Fruit fly (Drosophila melanogaster) whole organism, larva: ENCODE results near the gene Nazo.

ENCODE experiments used
- noc ChIP-seq: fragments of 200-800 bp; sonication (Bioruptor generic); optimal IDR thresholded peaks from 3 replicates; lab custom pipeline; 2019; ENCODE audit warnings: missing biosample characterization, mild to moderate bottlenecking, missing genetic modification characterization, moderate library complexity

Nazo gene

DNA sequence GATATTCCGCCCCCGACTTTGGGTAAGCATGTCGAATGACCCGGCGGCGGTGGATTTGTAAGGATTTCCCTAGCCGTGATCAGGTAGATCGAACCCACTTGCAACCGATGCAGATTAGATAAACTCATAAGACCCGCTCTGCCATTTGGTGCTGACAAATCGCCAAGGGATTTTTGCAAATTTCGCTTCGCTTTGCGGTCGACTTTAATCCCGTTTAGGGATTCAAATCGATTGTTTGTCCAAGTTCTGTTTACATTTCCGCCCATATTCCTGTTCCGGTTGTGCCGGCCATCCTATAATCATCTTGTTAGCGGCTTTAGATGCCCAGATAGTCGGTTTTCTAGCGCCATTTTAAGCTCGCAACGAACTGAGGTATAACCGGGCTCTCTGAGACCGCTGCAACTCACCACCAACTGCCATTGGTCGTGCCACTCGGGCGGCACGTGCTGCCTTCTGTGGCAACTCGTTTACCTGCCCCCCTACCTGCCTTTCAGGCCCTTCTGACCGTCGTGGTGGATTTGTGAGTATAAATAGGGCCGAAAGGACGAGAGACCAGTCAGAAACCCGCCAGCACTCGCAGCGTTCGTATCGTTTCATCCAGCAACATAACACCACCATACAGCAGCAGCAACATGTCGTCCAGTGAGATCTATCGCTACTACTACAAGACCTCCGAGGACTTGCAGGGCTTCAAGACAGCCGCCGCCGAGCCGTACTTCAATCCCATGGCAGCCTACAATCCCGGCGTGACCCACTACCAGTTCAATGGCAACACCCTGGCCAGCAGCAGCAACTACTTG is 10.0 kb upstream of the Nazo start, which contains the start of gene ato:
ato (plus strand) TSS at position 559 of the 800 bp plus-strand sequence.
- TF ChIP-seq noc, result no peak

DNA sequence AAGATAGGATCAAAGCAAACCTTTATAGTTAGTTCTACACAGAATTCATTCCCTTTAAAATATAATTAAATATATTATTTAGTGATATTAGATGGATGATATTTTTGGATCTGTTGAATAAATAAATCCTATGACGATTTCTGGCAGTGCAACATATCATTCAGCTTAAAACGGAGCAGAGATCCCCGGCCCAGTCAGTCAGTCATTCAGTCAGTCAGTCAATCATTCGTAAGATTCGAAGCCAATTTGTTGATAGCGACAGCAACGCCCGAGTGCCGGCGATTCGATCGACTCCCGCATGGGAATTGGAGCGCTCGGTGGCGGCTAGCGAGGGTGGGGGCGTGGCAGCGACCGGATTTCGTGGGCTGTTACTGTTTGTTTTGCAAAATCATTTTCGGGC is 7.7 kb upstream of the Nazo start:
- TF ChIP-seq noc, result no peak

DNA sequence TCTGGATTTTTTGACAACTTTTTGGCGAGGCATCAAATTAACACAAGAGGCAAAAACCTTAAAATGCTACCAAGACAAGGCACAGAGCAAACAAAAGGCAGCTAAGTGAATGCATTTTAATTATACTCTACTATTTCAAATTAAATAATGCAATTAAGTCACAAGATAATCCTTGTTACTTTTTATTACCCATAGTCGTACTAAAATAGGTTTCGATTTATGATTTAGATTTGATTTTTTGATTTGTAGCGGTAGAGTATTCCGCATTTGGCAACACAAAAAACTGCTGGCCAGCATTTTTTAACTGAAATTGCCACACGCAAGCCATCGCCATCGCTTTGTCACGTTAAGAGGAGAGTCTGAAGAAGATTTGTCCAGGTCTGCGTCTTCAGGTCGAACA is 4.9 kb upstream of the Nazo start:
- no peak for TF ChIP-seq noc

DNA sequence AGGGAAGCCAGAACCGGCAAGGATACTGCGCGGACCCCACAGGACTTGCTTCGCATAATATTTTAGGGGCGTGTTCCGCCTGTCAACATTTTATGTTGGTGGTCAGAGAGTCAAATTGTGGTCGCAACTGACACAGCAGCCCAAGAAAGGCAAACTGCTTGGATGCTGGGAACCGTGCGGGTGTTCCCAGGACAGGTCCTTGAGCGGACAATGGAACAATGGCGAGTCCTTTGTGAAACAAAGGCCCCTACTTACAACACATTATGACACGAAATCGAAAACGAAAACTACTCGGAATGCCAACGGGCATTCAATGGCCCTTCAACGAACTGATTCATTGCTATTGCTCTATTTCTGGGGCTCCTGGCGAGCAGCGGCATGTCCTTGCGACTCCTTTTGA is 3.4 kb upstream of the Nazo start:
- TF ChIP-seq noc, result no peak

DNA sequence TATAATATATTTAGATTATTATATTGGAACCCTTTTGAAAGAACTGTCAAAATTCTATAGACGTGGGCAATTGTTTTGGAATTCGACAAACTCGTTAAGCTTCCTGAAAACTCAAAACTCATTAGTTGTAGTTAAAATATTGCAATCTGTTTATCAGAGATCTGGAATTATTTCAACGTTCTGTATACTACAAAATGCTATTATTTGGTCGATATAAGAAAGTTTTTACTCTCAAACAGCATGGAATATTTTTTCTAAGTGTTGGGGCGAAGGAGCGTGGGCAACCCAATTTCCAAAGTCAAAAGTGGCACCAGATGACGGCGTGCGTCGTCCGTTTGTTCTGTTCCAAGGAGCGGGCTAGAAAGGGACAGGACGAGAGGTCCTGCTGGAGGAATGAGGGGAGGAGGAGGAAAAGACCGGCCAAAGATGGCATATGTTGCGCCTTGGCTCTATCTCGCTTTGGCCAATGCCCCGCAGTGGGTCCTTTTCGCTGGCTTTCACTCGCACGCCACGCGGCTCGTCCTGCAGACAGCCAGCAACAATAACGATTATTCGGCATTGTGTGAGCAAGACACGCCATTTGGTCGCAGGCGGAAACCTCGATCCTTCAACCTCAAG is 1.8 kb upstream of the Nazo start:
- no peak for TF ChIP-seq noc

DNA sequence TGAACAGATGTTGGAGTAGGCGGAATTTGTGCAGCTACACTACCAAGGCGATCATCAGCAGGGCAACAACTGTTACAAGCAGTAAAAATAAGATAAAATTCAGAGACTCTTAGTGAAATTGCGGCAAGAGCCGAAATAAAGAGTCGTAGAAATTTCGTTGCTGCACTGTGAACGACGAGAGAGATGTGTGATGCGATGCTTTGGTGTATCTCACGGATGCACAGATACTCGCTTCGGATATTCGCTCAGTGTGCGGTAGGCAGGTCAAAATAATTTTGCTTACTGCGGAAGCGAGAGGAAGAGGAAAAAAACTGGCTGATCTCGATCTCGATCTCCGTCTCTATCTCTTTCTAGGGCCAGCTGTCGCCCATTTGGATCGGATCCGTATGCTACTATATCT is 1.1 kb downstream of the Nazo start:
- no peak for TF ChIP-seq noc

DNA sequence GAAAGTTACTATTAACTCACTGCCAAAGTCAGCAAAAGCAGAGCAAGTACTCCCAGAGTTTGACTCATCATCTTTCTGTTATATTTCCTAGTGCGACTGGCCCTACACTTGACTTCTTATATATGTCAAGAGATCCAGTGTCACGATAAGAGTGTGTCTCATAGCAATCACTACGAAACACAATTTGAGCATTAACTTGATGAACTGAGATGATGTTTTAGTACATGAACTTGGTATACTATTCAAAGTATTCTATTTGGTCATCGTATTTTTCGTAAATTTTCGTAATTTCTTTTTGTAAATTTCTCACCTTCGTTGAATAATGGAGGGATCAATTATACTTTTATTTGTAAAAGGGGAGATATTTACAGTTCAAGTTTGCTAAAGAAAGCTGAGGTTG is 2.8 kb downstream of the Nazo start, which contains the start of gene CG11672:
CG11672 (minus strand) TSS at position 101 of the 400 bp plus-strand sequence.
- TF ChIP-seq noc, result no peak

DNA sequence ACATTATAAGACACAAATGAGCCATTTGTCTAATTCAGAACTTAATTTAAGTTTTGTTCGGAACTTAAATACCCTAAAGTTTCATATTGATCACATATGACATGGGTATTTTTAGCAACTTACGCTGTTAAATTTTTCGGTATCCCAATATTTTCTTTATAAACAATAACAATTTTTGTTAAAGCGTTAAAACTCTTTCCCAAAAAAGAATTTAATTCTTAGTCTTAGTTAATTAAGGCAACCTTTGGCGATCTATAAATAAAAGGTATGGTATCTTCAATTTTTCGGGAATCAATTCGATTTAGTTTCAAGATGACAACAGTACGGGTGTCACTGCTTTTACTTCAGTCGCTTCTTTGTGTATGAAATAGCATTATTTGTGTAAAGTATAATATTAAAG is 3.3 kb downstream of the Nazo start, which contains the start of gene CG31464:
CG31464 (plus strand) TSS at position 301 of the 400 bp plus-strand sequence.
- no peak for TF ChIP-seq noc

DNA sequence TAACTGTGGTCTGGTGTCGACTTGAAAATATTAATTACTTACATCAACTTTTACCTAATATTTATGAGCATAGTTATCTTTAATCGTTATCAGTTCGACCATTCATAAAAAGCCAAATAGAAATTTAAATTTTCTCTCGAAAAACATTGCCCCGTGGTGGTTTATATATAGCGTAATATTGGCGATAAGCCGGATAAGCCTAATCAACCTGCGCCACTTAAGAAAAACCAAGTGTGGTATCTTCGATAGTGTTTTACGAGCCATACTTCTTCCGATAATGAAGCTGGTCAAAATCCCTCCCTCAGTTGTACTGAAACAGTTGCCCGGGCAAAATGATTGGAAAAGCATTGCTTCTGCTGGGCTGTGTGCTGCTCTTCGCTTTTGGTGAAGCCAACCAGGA is 4.4 kb downstream of the Nazo start, which contains the start of gene CG31463:
CG31463 (plus strand) TSS at position 302 of the 400 bp plus-strand sequence.
- no peak for TF ChIP-seq noc

DNA sequence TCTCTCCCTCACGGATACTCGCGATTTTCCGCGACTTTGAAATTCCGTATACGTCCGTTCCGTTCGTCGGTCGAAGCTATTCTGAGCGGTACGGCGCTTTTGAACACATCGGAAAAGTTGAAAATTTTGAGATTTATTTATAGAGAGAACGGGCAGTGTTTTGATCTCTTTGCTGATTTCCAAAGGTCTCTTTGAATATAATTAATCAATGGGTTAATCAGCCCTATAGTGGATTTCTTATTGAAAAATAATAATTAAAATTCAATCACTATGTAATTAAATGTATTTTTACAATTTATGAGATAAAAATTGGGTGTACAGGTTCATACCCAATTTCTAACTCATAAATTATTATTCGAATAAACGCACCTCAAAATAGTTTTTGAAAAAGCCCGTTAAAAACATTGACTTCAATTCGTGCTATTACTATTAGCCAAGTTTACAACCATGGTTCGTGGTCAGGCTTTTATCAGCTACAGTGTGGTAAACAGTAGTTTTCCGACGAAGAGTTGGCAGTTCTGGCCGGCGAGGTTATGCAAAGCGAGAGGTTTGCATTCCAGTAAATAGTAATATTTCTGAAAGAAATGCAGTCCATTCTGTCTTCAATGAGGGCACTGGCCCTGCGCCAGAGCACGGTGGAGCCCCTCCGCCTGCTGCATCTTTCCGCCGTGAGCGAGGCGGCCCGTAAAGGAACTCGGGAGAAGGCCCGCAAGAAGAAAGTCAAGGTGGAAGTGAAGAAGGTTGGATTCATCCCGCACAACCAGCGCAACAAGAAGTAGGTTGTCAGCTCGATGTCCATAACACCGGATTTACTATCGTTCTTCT is 13.5 kb downstream of the Nazo start, which contains the start of the genes CG9626 and mRpL1:
CG9626 (minus strand) TSS at position 51 of the 825 bp plus-strand sequence.
mRpL1 (plus strand) TSS at position 513 of the 825 bp plus-strand sequence.
- TF ChIP-seq noc, result no peak

DNA sequence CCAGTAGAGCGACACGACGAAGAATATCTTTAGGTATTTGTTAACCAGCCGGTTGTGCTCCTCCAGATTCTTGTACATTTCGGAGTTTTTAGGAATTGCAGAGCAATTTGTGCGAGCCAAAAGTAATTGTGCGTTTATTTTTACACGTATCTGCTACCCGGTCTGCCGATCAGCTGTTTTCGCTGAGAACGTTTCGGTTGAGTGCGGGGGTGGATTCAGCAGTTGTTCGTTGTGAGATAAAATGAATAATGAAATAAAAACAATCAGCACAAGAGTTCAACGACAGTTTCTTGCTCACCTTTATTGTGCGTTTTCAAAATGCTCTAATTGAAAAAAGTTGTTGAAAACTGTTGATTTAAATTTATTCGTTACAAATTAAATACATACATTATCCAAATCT is 16.2 kb downstream of the Nazo start, which contains the start of gene nac:
nac (minus strand) TSS at position 176 of the 400 bp plus-strand sequence.
- no peak for TF ChIP-seq noc

DNA sequence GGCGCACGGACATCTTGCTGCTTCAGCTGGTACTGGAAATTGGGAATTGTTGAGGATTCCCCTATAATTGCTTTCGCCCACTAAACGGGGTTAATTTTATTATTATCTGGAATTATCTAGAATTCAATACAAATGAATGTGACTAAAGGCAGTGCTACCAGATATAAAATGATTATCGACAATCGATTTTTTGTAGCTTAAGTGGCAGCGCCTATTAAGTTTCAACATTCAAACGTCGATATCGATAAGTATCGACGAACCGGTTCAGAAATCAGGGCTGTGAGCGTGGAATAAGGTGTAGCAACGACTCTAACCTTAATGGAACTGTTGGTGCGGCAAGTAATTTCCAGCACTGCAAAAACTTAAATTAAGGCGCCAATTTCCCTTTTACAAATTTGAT is 17.4 kb downstream of the Nazo start, which contains the start of gene Sgt1:
Sgt1 (minus strand) TSS at position 165 of the 400 bp plus-strand sequence.
- TF ChIP-seq noc, result no peak

DNA sequence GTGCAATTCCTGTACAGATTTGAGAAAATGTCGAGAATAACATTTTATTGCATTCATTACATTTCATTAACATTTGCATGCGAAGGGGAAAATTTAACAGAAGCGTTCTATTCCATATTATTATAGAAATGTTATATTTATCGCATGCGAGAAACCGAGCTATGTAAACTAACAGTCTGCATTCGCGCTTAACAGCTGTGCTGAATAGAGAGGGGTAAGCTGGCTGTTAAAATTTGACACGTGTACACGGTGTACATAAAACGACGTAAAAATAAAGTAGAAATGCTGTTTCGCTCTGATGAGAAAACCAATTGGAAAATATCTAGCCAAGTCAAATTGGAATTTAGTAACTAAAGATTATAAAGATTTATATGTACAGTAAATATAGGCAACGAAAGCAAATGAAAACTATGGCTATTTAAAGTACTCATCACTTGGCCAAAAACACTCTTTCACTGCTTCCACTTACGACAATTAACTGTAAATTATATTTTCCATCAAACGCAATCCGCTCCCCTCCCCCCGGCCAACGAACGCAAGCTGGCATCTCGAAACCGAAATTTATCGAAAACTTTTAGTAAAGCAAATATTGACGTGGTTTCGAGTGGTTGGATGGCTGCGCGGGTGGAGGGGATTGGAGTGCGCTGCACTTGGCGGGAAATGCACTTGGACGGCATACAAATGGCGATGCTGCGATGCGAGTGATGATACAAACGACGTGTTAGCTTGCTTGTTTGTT is 18.7 kb downstream of the Nazo start:
- TF ChIP-seq noc, result no peak

DNA sequence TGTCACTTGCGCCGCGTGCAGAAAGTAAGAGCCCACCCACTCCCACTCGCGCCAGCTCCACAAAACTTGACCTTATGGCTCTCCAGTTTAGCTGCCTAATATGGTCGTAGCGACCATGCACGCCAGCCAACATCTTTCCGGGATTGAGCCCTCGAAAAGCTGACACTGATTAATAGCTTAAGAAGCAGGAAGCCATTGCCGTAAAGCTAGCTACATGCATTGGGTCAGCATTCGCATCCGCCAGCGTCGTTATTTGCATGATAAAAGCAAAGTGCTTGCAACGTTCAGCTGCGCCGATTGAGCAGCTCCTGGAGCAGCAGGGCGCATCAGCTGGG is 19.2 kb downstream of the Nazo start:
- TF ChIP-seq noc, result no peak

DNA sequence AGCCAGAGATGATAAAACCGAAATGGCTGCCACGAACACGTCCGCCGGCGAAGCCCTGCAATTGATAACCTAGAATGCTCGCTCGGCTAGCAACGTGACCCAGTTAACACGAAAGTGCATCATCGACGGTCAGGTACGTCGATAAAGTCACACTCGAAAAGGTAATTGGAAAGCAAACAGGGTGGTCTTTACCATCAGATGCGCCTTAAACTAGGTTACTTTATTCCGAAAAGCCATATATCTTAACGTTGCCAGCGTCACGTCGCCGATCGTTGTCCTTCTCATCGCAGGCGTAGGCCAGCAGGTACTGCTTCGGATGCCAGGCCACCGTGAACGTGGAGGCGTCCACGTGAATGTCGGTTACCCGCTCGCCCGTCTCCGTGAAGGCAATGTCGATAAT is 19.6 kb downstream of the Nazo start:
- no peak for TF ChIP-seq noc

DNA sequence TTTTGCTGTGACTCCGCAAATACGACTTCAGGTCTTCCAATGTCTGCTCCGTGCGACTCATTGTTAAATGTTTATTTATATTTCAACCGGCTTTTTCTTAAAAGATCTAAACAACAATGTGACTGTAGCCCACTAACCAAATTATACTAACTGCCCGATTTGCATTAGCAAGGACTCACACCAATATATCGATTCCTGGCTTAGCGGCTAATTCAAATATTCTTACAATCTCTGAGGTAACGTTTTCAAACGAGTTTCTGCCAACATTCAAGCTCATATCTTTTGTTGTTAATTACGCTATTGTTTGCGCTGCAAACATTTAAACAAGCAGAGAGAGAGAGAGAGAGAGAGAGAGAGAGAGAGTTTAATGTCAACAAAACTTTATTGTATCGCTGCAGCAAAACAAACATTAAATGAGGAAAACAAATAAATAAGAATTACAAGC is 20.9 kb downstream of the Nazo start, which contains the start of gene tex:
tex (minus strand) TSS at position 131 of the 445 bp plus-strand sequence.
- no peak for TF ChIP-seq noc
